Fruit fly (Drosophila melanogaster) S2 (cell line): ENCODE measurements around the gene CG1636.

Experiments
- CG8478 ChIP-seq: fragments of >200 bp; optimal IDR thresholded peaks from 2 replicates; lab custom pipeline; 2018
- CTCF ChIP-seq, 2 experiments: fragments of >200 bp; optimal IDR thresholded peaks; 2 replicates each; lab custom pipeline; 2018

CG1636 gene

dm6 chrX:8254739-8255326 lies 18.4 kb upstream of the CG1636 start:
- TF ChIP-seq CTCF (optimal IDR thresholded peaks at IDR 0.05; lab: Kevin White, UChicago), result no peak
- TF ChIP-seq CG8478, result no peak

dm6 chrX:8258281-8258802 lies 14.9 kb upstream of the CG1636 start:
- TF ChIP-seq CG8478 (no peak), CTCF (optimal IDR thresholded peaks at IDR 0.05; lab: Kevin White, UChicago) (no peak)

- TF ChIP-seq CTCF (optimal IDR thresholded peaks at IDR 0.05; lab: Kevin White, UChicago) (no peak), CG8478 (no peak)
Observed at dm6 chrX:8259881-8260280, 13.3 kb upstream of the CG1636 start.

- TF ChIP-seq CG8478 (no peak), CTCF (optimal IDR thresholded peaks at IDR 0.05; lab: Kevin White, UChicago) (no peak)
Observed at dm6 chrX:8263236-8263635, 10.0 kb upstream of the CG1636 start.

- TF ChIP-seq CTCF (optimal IDR thresholded peaks at IDR 0.05; lab: Kevin White, UChicago) (no peak), CG8478 (no peak)
Observed at dm6 chrX:8265261-8265660, 8.0 kb upstream of the CG1636 start.

- TF ChIP-seq CG8478, result no peak
- TF ChIP-seq CTCF (optimal IDR thresholded peaks at IDR 0.05; lab: Kevin White, UChicago), result no peak
Observed at dm6 chrX:8271363-8272061, 1.7 kb upstream of the CG1636 start, which contains the start of gene Corp. Corp (minus strand) TSS chrX:8271409.

- TF ChIP-seq CTCF (optimal IDR thresholded peaks at IDR 0.05; lab: Kevin White, UChicago), result no peak
- no peak for TF ChIP-seq CG8478
Observed at dm6 chrX:8273799-8274484, 730 bp downstream of the CG1636 start, which contains the start of gene CG15343. CG15343 (minus strand) TSS chrX:8273806.

dm6 chrX:8285052-8285451 lies 11.8 kb downstream of the CG1636 start:
- TF ChIP-seq CTCF (optimal IDR thresholded peaks at IDR 0.05; lab: Kevin White, UChicago) (no peak), CG8478 (no peak)

- TF ChIP-seq CTCF (optimal IDR thresholded peaks at IDR 0.05; lab: Kevin White, UChicago) (no peak), CG8478 (no peak)
Observed at dm6 chrX:8286859-8287258, 13.6 kb downstream of the CG1636 start.

dm6 chrX:8294493-8295337 lies 21.5 kb downstream of the CG1636 start:
- no peak for TF ChIP-seq CTCF (optimal IDR thresholded peaks at IDR 0.05; lab: Kevin White, UChicago)
- TF ChIP-seq CG8478, result no peak
